Worm (Caenorhabditis elegans) whole organism, L4/young adult: ENCODE data around the gene F35E8.7.

Source experiments
- W03F9.2 ChIP-seq: fragments of 150-350 bp; optimal IDR thresholded peaks from 2 replicates; lab custom pipeline; 2014; ENCODE audit warnings: missing biosample characterization, missing genetic modification characterization
- dao-5 ChIP-seq: sonication (generic microtip); optimal IDR thresholded peaks from 2 replicates; lab custom pipeline; 2016; ENCODE audit warnings: missing genotype, missing genetic modification characterization, moderate library complexity, missing compliant biosample characterization
- him-1 ChIP-seq: sonication (generic microtip); optimal IDR thresholded peaks from 2 replicates; lab custom pipeline; 2016; ENCODE audit warnings: missing genotype, missing genetic modification reagents, missing genetic modification characterization, missing compliant biosample characterization

DNA sequence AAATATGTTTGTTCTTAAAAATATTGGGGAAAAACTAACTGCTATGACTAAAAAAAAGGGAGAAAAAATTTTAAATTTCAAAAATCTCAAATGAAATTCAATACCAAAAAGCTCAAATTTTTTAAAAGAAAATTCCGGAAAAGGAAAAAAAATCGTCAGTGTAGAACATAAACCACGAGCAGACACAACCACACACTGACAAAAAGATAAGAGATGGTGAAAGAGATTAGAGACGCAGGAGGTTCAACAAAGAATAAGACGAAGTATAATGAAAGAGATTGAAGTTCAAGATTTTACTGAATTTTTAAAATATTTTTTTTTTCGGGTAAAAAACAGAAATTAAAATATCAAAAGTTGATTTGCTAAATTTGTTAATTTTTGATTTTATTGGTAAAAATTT, 33.8 kb upstream of the F35E8.7 start:
- TF ChIP-seq W03F9.2 (no peak), him-1 (tag; lab: Kevin White, UChicago) (no peak), dao-5 (tag; lab: Kevin White, UChicago) (no peak)
